Worm (Caenorhabditis elegans) whole organism, L1 larva: Measurements from ENCODE around the gene gcy-37.

Source experiments
- aly-2 ChIP-seq: fragments of 150-350 bp; optimal IDR thresholded peaks from 2 replicates; lab custom pipeline; 2014; ENCODE audit warnings: missing biosample characterization, missing genetic modification characterization
- egl-13 ChIP-seq: sonication (generic microtip); optimal IDR thresholded peaks from 2 replicates; lab custom pipeline; 2016; ENCODE audit warnings: missing genotype, missing genetic modification reagents, missing genetic modification characterization, missing compliant biosample characterization
- fkh-8 ChIP-seq: sonication (generic microtip); optimal IDR thresholded peaks from 2 replicates; lab custom pipeline; 2016; ENCODE audit warnings: mild to moderate bottlenecking, missing genetic modification characterization, missing compliant biosample characterization
- irx-1 ChIP-seq: sonication (generic microtip); optimal IDR thresholded peaks from 2 replicates; lab custom pipeline; 2016; ENCODE audit warnings: missing genetic modification characterization, missing compliant biosample characterization
- mab-9 ChIP-seq: fragments of 200-800 bp; sonication (Bioruptor generic); IDR thresholded peaks from 2 replicates; pipeline ENCODE4 v1.3.6; 2022; ENCODE audit warnings: missing genetic modification reagents, missing genetic modification characterization, missing compliant biosample characterization
- mep-1 ChIP-seq: fragments of 150-350 bp; optimal IDR thresholded peaks from 2 replicates; lab custom pipeline; 2014; ENCODE audit warnings: missing biosample characterization, missing genetic modification characterization
- nhr-11 ChIP-seq: fragments of 150-350 bp; optimal IDR thresholded peaks from 2 replicates; lab custom pipeline; 2014; ENCODE audit warnings: missing biosample characterization, missing genetic modification characterization
- snpc-4 ChIP-seq: fragments of 150-350 bp; optimal IDR thresholded peaks from 2 replicates; lab custom pipeline; 2014; ENCODE audit warnings: missing biosample characterization, missing genetic modification characterization
- tbx-2 ChIP-seq: sonication (generic microtip); optimal IDR thresholded peaks from 2 replicates; lab custom pipeline; 2016; ENCODE audit warnings: missing genetic modification characterization, missing compliant biosample characterization
- unc-62 ChIP-seq: fragments of 150-350 bp; optimal IDR thresholded peaks from 2 replicates; lab custom pipeline; 2014; ENCODE audit warnings: missing biosample characterization, missing genetic modification reagents, missing genetic modification characterization

DNA sequence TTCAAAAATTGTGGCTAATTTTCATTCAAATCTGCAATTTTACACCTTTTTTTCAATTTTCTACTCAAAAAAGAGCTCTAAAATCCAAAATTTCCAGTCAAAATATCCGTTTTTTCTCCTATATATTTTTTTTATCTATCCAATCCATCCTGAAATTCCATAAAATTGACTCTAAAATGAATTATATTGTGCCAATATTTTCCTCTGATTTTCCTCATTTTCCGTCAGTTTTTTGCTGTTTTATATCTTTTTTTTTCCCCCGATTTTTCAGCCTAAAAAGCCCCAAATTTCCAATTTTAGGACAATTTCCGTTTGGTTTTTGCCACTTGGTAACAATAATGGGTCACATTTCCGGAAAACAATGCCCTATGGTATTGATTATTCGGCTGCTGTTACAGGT is 39.8 kb upstream of the gcy-37 start, which contains the start of gene Y71G10AR.4:
- TF ChIP-seq nhr-11 (tag; lab: Kevin White, UChicago) (no peak), irx-1 (tag; lab: Kevin White, UChicago) (no peak), egl-13 (tag; lab: Kevin White, UChicago) (no peak), unc-62 (no peak), tbx-2 (no peak), fkh-8 (tag; lab: Kevin White, UChicago) (no peak), mab-9 (no peak), aly-2 (no peak), mep-1 (tag; lab: Kevin White, UChicago) (no peak), snpc-4 (tag; lab: Kevin White, UChicago) (no peak)
